Worm (Caenorhabditis elegans) whole organism, L4 larva: ENCODE results near the gene cyn-1.
A peak's percentile ranks its signal among the peaks of the same experiment; 100 is the strongest.

ENCODE experiments used
- D1046.2 ChIP-seq: fragments of 200-800 bp; sonication (Bioruptor generic); IDR thresholded peaks from 2 replicates; pipeline ENCODE4 v1.3.6; 2022; ENCODE audit warnings: missing genetic modification characterization, missing compliant biosample characterization
- F26F4.8 ChIP-seq: fragments of 200-800 bp; sonication (Bioruptor generic); conservative IDR thresholded peaks from 2 replicates; pipeline ENCODE4 v1.3.6; 2022; ENCODE audit warnings: missing genetic modification characterization, missing compliant biosample characterization
- F37D6.2 ChIP-seq: sonication (generic microtip); optimal IDR thresholded peaks from 2 replicates; lab custom pipeline; 2016; ENCODE audit warnings: mild to moderate bottlenecking, missing genetic modification characterization, missing compliant biosample characterization
- F49E8.2 ChIP-seq: sonication (generic microtip); optimal IDR thresholded peaks from 2 replicates; lab custom pipeline; 2016; ENCODE audit warnings: missing compliant biosample characterization, mild to moderate bottlenecking, missing genetic modification characterization, borderline replicate concordance
- Y105C5A.15 ChIP-seq: fragments of 200-800 bp; sonication (Bioruptor generic); IDR thresholded peaks from 2 replicates; pipeline ENCODE4 v1.3.6; 2022; ENCODE audit warnings: missing genetic modification characterization, missing compliant biosample characterization
- Y48G9A.11 ChIP-seq: fragments of 200-800 bp; sonication (Bioruptor generic); IDR thresholded peaks from 2 replicates; pipeline ENCODE4 v1.3.6; 2022; ENCODE audit warnings: missing genetic modification reagents, missing genetic modification characterization, missing compliant biosample characterization
- Y5F2A.4 ChIP-seq: fragments of 200-800 bp; sonication (Bioruptor generic); optimal IDR thresholded peaks from 2 replicates; lab custom pipeline; 2018; ENCODE audit warnings: mild to moderate bottlenecking, missing genetic modification characterization, missing compliant biosample characterization
- Y75B8A.6 ChIP-seq: fragments of 200-800 bp; sonication (Bioruptor generic); IDR thresholded peaks from 2 replicates; pipeline ENCODE4 v1.3.6; 2022; ENCODE audit warnings: missing genetic modification reagents, missing genetic modification characterization, missing compliant biosample characterization
- ZK337.2 ChIP-seq: fragments of 200-800 bp; sonication (Bioruptor generic); IDR thresholded peaks from 2 replicates; pipeline ENCODE4 v1.3.6; 2022; ENCODE audit warnings: missing genetic modification reagents, missing genetic modification characterization, missing compliant biosample characterization
- ZK546.5 ChIP-seq, 2 experiments: sonication (generic microtip); optimal IDR thresholded peaks; 2 replicates each; lab custom pipeline; 2017; ENCODE audit warnings: missing biosample characterization in 2 of 2, missing genetic modification characterization in 2 of 2
- aha-1 ChIP-seq: fragments of 150-350 bp; peaks from one replicate; lab custom pipeline; 2014; ENCODE audit warnings: missing biosample characterization, missing genetic modification characterization
- arid-1 ChIP-seq: fragments of 200-800 bp; sonication (Bioruptor generic); conservative IDR thresholded peaks from 2 replicates; pipeline ENCODE4 v1.3.6; 2022; ENCODE audit warnings: missing genetic modification reagents, missing genetic modification characterization, missing compliant biosample characterization
- attf-4 ChIP-seq: sonication (generic microtip); optimal IDR thresholded peaks from 3 replicates; lab custom pipeline; 2017; ENCODE audit warnings: missing biosample characterization, missing genetic modification characterization
- ctbp-1 ChIP-seq: fragments of 200-800 bp; sonication (Bioruptor generic); IDR thresholded peaks from 2 replicates; pipeline ENCODE4 v1.3.6; 2022; ENCODE audit warnings: missing genetic modification reagents, missing genetic modification characterization, missing compliant biosample characterization
- daf-19 ChIP-seq: fragments of 200-800 bp; sonication (Bioruptor generic); conservative IDR thresholded peaks from 2 replicates; pipeline ENCODE4 v1.3.6; 2022; ENCODE audit warnings: missing genetic modification characterization, missing compliant biosample characterization
- daf-8 ChIP-seq: fragments of 200-800 bp; sonication (Bioruptor generic); IDR thresholded peaks from 2 replicates; pipeline ENCODE4 v1.3.6; 2022; ENCODE audit warnings: missing genetic modification characterization, missing compliant biosample characterization
- dmd-9 ChIP-seq: fragments of 200-800 bp; sonication (Bioruptor generic); IDR thresholded peaks from 2 replicates; pipeline ENCODE4 v1.3.6; 2022; ENCODE audit warnings: missing genetic modification reagents, missing genetic modification characterization, missing compliant biosample characterization
- duxl-1 ChIP-seq: sonication (generic microtip); optimal IDR thresholded peaks from 2 replicates; lab custom pipeline; 2016; ENCODE audit warnings: mild to moderate bottlenecking, missing genetic modification characterization, moderate library complexity, missing compliant biosample characterization; ENCODE audit not compliant: poor library complexity
- gei-8 ChIP-seq: fragments of 200-800 bp; sonication (Bioruptor generic); optimal IDR thresholded peaks from 2 replicates; lab custom pipeline; 2018; ENCODE audit warnings: mild to moderate bottlenecking, missing genetic modification characterization, missing compliant biosample characterization
- hif-1 ChIP-seq, 2 experiments: sonication (generic microtip); optimal IDR thresholded peaks; 2 replicates each; lab custom pipeline; 2016 to 2017; ENCODE audit warnings: missing compliant biosample characterization in 2 of 2, missing genetic modification characterization in 2 of 2, missing genetic modification reagents in 2 of 2, missing genotype in 2 of 2, mild to moderate bottlenecking in 1 of 2
- hlh-30 ChIP-seq: sonication (generic microtip); optimal IDR thresholded peaks from 2 replicates; lab custom pipeline; 2017; ENCODE audit warnings: antibody characterized with exemption, mild to moderate bottlenecking, missing genetic modification characterization, missing compliant biosample characterization; ENCODE audit not compliant: insufficient read depth
- lin-1 ChIP-seq: fragments of 200-800 bp; sonication (Bioruptor generic); IDR thresholded peaks from 2 replicates; pipeline ENCODE4 v1.3.6; 2022; ENCODE audit warnings: missing genetic modification reagents, missing genetic modification characterization, missing compliant biosample characterization
- lin-29 ChIP-seq: fragments of 200-800 bp; sonication (Bioruptor generic); IDR thresholded peaks from 2 replicates; pipeline ENCODE4 v1.3.6; 2022; ENCODE audit warnings: missing genetic modification reagents, missing genetic modification characterization, missing compliant biosample characterization
- lin-38 ChIP-seq: fragments of 200-800 bp; sonication (Bioruptor generic); IDR thresholded peaks from 2 replicates; pipeline ENCODE4 v1.3.6; 2022; ENCODE audit warnings: missing genetic modification reagents, missing genetic modification characterization, missing compliant biosample characterization
- lin-39 ChIP-seq: fragments of 150-350 bp; optimal IDR thresholded peaks from 2 replicates; lab custom pipeline; 2014; ENCODE audit warnings: missing biosample characterization, missing genetic modification reagents, missing genetic modification characterization
- lir-3 ChIP-seq: sonication (generic microtip); optimal IDR thresholded peaks from 2 replicates; lab custom pipeline; 2016; ENCODE audit warnings: mild to moderate bottlenecking, missing genetic modification characterization, missing compliant biosample characterization
- lsy-2 ChIP-seq, 2 experiments: fragments of 150-350 bp in 1 of 2; sonication (generic microtip) in 1 of 2; optimal IDR thresholded peaks; 2 replicates each; lab custom pipeline; 2014 to 2017; ENCODE audit warnings: missing biosample characterization in 2 of 2, missing genetic modification characterization in 2 of 2
- mdl-1 ChIP-seq, 2 experiments: fragments of 150-350 bp in 1 of 2; sonication (generic microtip) in 1 of 2; optimal IDR thresholded peaks; 2 replicates each; lab custom pipeline; 2014 to 2017; ENCODE audit warnings: missing biosample characterization in 2 of 2, missing genetic modification characterization in 2 of 2
- mep-1 ChIP-seq: fragments of 150-350 bp; sonication (generic microtip); optimal IDR thresholded peaks from 3 replicates; lab custom pipeline; 2014; ENCODE audit warnings: missing biosample characterization, missing genetic modification characterization
- nhr-11 ChIP-seq: fragments of 150-350 bp; optimal IDR thresholded peaks from 2 replicates; lab custom pipeline; 2014; ENCODE audit warnings: missing biosample characterization, missing genetic modification characterization
- nhr-111 ChIP-seq: fragments of 200-800 bp; sonication (Bioruptor generic); optimal IDR thresholded peaks from 2 replicates; lab custom pipeline; 2018; ENCODE audit warnings: mild to moderate bottlenecking, missing genetic modification characterization, missing compliant biosample characterization
- nhr-25 ChIP-seq: sonication (generic microtip); optimal IDR thresholded peaks from 2 replicates; lab custom pipeline; 2017; ENCODE audit warnings: missing genetic modification characterization, mild to moderate bottlenecking, missing compliant biosample characterization, antibody characterized with exemption, moderate library complexity, borderline replicate concordance; ENCODE audit not compliant: insufficient read depth
- nhr-28 ChIP-seq: fragments of 150-350 bp; optimal IDR thresholded peaks from 2 replicates; lab custom pipeline; 2014; ENCODE audit warnings: missing biosample characterization, missing genetic modification characterization
- nhr-48 ChIP-seq: sonication (generic microtip); optimal IDR thresholded peaks from 2 replicates; lab custom pipeline; 2016; ENCODE audit warnings: mild to moderate bottlenecking, missing genetic modification characterization, missing compliant biosample characterization
- pha-4 ChIP-seq, 2 experiments: fragments of 150-350 bp in 1 of 2; fragments of 200-800 bp in 1 of 2; sonication (Bioruptor generic) in 1 of 2; IDR thresholded peaks in 1 of 2; optimal IDR thresholded peaks in 1 of 2; 2 replicates each; pipeline versions ENCODE4 v1.3.6 to Lab custom; 2014 to 2022; ENCODE audit warnings: missing genetic modification characterization in 2 of 2, missing genetic modification reagents in 2 of 2, missing biosample characterization in 1 of 2, missing compliant biosample characterization in 1 of 2
- php-3 ChIP-seq: fragments of 200-800 bp; sonication (Bioruptor generic); IDR thresholded peaks from 2 replicates; pipeline ENCODE4 v1.3.6; 2022; ENCODE audit warnings: missing genetic modification reagents, missing genetic modification characterization, missing compliant biosample characterization
- rbr-2 ChIP-seq: sonication (generic microtip); optimal IDR thresholded peaks from 2 replicates; lab custom pipeline; 2016; ENCODE audit warnings: missing genotype, missing genetic modification characterization, missing compliant biosample characterization
- saeg-2 ChIP-seq: fragments of 200-800 bp; sonication (Bioruptor generic); IDR thresholded peaks from 2 replicates; pipeline ENCODE4 v1.3.6; 2022; ENCODE audit warnings: missing genetic modification reagents, missing genetic modification characterization, missing compliant biosample characterization
- sdz-12 ChIP-seq: fragments of 200-800 bp; sonication (Bioruptor generic); optimal IDR thresholded peaks from 2 replicates; lab custom pipeline; 2018; ENCODE audit warnings: mild to moderate bottlenecking, missing genetic modification characterization, missing compliant biosample characterization
- set-16 ChIP-seq: fragments of 200-800 bp; sonication (Bioruptor generic); IDR thresholded peaks from 2 replicates; pipeline ENCODE4 v1.3.6; 2022; ENCODE audit warnings: missing genetic modification reagents, missing genetic modification characterization, missing compliant biosample characterization
- skn-1 ChIP-seq: fragments of 150-350 bp; optimal IDR thresholded peaks from 2 replicates; lab custom pipeline; 2014; ENCODE audit warnings: missing biosample characterization, missing genetic modification characterization
- snpc-1.2 ChIP-seq: fragments of 200-800 bp; sonication (Bioruptor generic); IDR thresholded peaks from 2 replicates; pipeline ENCODE4 v1.3.6; 2022; ENCODE audit warnings: missing genetic modification reagents, missing genetic modification characterization, missing compliant biosample characterization
- unc-130 ChIP-seq: sonication (generic microtip); optimal IDR thresholded peaks from 2 replicates; lab custom pipeline; 2016; ENCODE audit warnings: missing genetic modification reagents, missing genetic modification characterization, missing compliant biosample characterization
- unc-62 ChIP-seq, 3 experiments: fragments of 150-350 bp in 1 of 3; sonication (generic microtip); optimal IDR thresholded peaks in 2 of 3; peaks in 1 of 3; 1 replicate in 1 of 3; 2 replicates in 2 of 3; lab custom pipeline; 2014 to 2017; ENCODE audit warnings: missing biosample characterization in 3 of 3, missing genetic modification characterization in 3 of 3, missing genetic modification reagents in 3 of 3, missing genotype in 1 of 3
- vab-7 ChIP-seq: fragments of 200-800 bp; sonication (Bioruptor generic); IDR thresholded peaks from 2 replicates; pipeline ENCODE4 v1.3.6; 2022; ENCODE audit warnings: missing genetic modification reagents, missing genetic modification characterization, missing compliant biosample characterization
- zag-1 ChIP-seq: fragments of 150-350 bp; optimal IDR thresholded peaks from 2 replicates; lab custom pipeline; 2014; ENCODE audit warnings: missing biosample characterization, missing genetic modification characterization
- ztf-11 ChIP-seq: fragments of 150-350 bp; optimal IDR thresholded peaks from 2 replicates; lab custom pipeline; 2014; ENCODE audit warnings: missing biosample characterization, missing genetic modification characterization
- ztf-7 ChIP-seq: fragments of 150-350 bp; optimal IDR thresholded peaks from 2 replicates; lab custom pipeline; 2014; ENCODE audit warnings: missing biosample characterization, missing genetic modification characterization

cyn-1 gene

ce11 chrV:14368272-14369052 lies 12.6 kb downstream of the cyn-1 start (continued):
- TF ChIP-seq skn-1 (tag; lab: Kevin White, UChicago), result no peak
- TF ChIP-seq zag-1 (tag; lab: Kevin White, UChicago), result no peak
- TF ChIP-seq arid-1 (GFP tag; lab: Robert Waterston, UW), result no peak
- no peak for TF ChIP-seq dmd-9 (GFP tag; lab: Robert Waterston, UW)
- 0 out of 2 replicates have a peak, but pooled peaks have one; percentile 18 for TF ChIP-seq lin-29 (GFP tag; lab: Robert Waterston, UW)
- no peak for TF ChIP-seq F37D6.2 (tag; lab: Kevin White, UChicago)
- peak; percentile 62 for TF ChIP-seq hlh-30 (tag; lab: Kevin White, UChicago)
- TF ChIP-seq lin-1, result 0 out of 2 replicates have a peak, but pooled peaks have one; percentile 10
- TF ChIP-seq nhr-111 (GFP tag; lab: Kevin White, UChicago), result no peak
- TF ChIP-seq unc-62 (GFP tag; optimal IDR thresholded peaks at IDR 0.05 in 1 of 2; lab: Kevin White, UChicago), result peak in 1 of 2 experiments; percentile 93
- TF ChIP-seq unc-62 (tag; optimal IDR thresholded peaks at IDR 0.05; lab: Kevin White, UChicago), result no peak
- TF ChIP-seq lin-39 (tag; lab: Kevin White, UChicago), result no peak
- TF ChIP-seq ZK337.2, result no peak
- TF ChIP-seq daf-8 (GFP tag; lab: Robert Waterston, UW), result no peak
- TF ChIP-seq rbr-2 (tag; lab: Kevin White, UChicago), result peak; percentile 58
- TF ChIP-seq pha-4 (GFP tag; IDR thresholded peaks at IDR 0.05; lab: Robert Waterston, UW), result no peak
- no peak for TF ChIP-seq pha-4 (tag; optimal IDR thresholded peaks at IDR 0.05; lab: Kevin White, UChicago)
- TF ChIP-seq snpc-1.2 (GFP tag; lab: Robert Waterston, UW), result no peak
- peak; percentile 90 for TF ChIP-seq nhr-25 (tag; lab: Kevin White, UChicago)
- no peak for TF ChIP-seq F49E8.2 (tag; lab: Kevin White, UChicago)
- TF ChIP-seq Y75B8A.6 (GFP tag; lab: Robert Waterston, UW), result no peak
- peak; percentile 57 for TF ChIP-seq duxl-1 (tag; lab: Kevin White, UChicago)
- no peak; the same call in 1 of the 2 replicates for TF ChIP-seq lin-38
- no peak for TF ChIP-seq ztf-7 (tag; lab: Kevin White, UChicago)
- TF ChIP-seq nhr-48, result peak; percentile 80
- TF ChIP-seq Y105C5A.15, result no peak
- no peak for TF ChIP-seq attf-4 (tag; lab: Kevin White, UChicago)
- no peak for TF ChIP-seq nhr-11
- peak; percentile 81 for TF ChIP-seq mep-1
- no peak for TF ChIP-seq D1046.2 (GFP tag; lab: Robert Waterston, UW)
- TF ChIP-seq Y5F2A.4 (GFP tag; lab: Kevin White, UChicago), result peak; percentile 3
- TF ChIP-seq vab-7 (GFP tag; lab: Robert Waterston, UW), result no peak
- peak; percentile 88 for TF ChIP-seq nhr-28
- peak; percentile 95 for TF ChIP-seq aha-1 (tag; lab: Kevin White, UChicago)
- no peak for TF ChIP-seq F26F4.8 (GFP tag; lab: Robert Waterston, UW)
- TF ChIP-seq mdl-1 (tag; optimal IDR thresholded peaks at IDR 0.05; lab: Kevin White, UChicago), result peak; percentile 64 to 93
- no peak for TF ChIP-seq Y48G9A.11 (GFP tag; lab: Robert Waterston, UW)
- peak; percentile 91 for TF ChIP-seq set-16
- TF ChIP-seq php-3 (GFP tag; lab: Robert Waterston, UW), result no peak
- no peak for TF ChIP-seq daf-19 (GFP tag; lab: Robert Waterston, UW)
- TF ChIP-seq sdz-12 (GFP tag; lab: Kevin White, UChicago), result no peak
- no peak for TF ChIP-seq ZK546.5 (tag; optimal IDR thresholded peaks at IDR 0.05; lab: Kevin White, UChicago)
- TF ChIP-seq unc-130 (GFP tag; lab: Kevin White, UChicago), result no peak
- TF ChIP-seq hif-1 (tag; optimal IDR thresholded peaks at IDR 0.05; lab: Kevin White, UChicago), result peak in 1 of 2 experiments; percentile 52
- no peak for TF ChIP-seq lir-3 (tag; lab: Kevin White, UChicago)
- TF ChIP-seq gei-8 (GFP tag; lab: Kevin White, UChicago), result no peak
- no peak for TF ChIP-seq ztf-11 (tag; lab: Kevin White, UChicago)
- no peak for TF ChIP-seq saeg-2
- TF ChIP-seq ctbp-1, result peak; percentile 56; the same call in 1 of the 2 replicates
- TF ChIP-seq lsy-2 (tag; optimal IDR thresholded peaks at IDR 0.05; lab: Kevin White, UChicago), result peak; percentile 38 to 68
